Worm (Caenorhabditis elegans): ENCODE measurements around the gene hlh-3.

- TF ChIP-seq flt-1 (GFP tag; IDR thresholded peaks at IDR 0.05) (no peak), ref-1 (GFP tag; conservative IDR thresholded peaks at IDR 0.05) (no peak), med-1 (GFP tag; optimal IDR thresholded peaks at IDR 0.05; ENCODE audit: insufficient read depth) (no peak), tab-1 (GFP tag; IDR thresholded peaks at IDR 0.05) (no peak), ztf-23 (GFP tag; IDR thresholded peaks at IDR 0.05) (no peak), T22C8.4 (GFP tag; IDR thresholded peaks at IDR 0.05) (no peak), cog-1 (tag; optimal IDR thresholded peaks at IDR 0.05) (no peak), klf-2 (GFP tag; conservative IDR thresholded peaks at IDR 0.05) (no peak)
Observed at ce11 chrII:9107095-9107769, 20.8 kb downstream of the hlh-3 start, which contains the start of gene dyrb-1.
